Worm (Caenorhabditis elegans) whole organism, young adult: ENCODE results near the gene nhr-79.
A peak's percentile ranks its signal among the peaks of the same experiment; 100 is the strongest.

ENCODE experiments used
- B0019.2 ChIP-seq: fragments of 200-800 bp; sonication (Bioruptor generic); conservative IDR thresholded peaks from 2 replicates; pipeline ENCODE4 v1.3.6; 2022; ENCODE audit warnings: missing genetic modification reagents, missing genetic modification characterization, missing compliant biosample characterization
- B0261.1 ChIP-seq: sonication (generic microtip); optimal IDR thresholded peaks from 2 replicates; lab custom pipeline; 2016; ENCODE audit warnings: mild to moderate bottlenecking, missing genetic modification characterization, moderate library complexity, missing compliant biosample characterization
- B0336.3 ChIP-seq: fragments of 200-800 bp; sonication (Bioruptor generic); IDR thresholded peaks from 2 replicates; pipeline ENCODE4 v1.3.6; 2022; ENCODE audit warnings: missing genetic modification characterization, missing compliant biosample characterization
- F10E7.11 ChIP-seq: sonication (generic microtip); optimal IDR thresholded peaks from 2 replicates; lab custom pipeline; 2017; ENCODE audit warnings: mild to moderate bottlenecking, missing genetic modification characterization, moderate library complexity, missing compliant biosample characterization
- F22D6.2 ChIP-seq: sonication (generic microtip); optimal IDR thresholded peaks from 2 replicates; lab custom pipeline; 2016; ENCODE audit warnings: mild to moderate bottlenecking, missing genetic modification characterization, missing compliant biosample characterization
- F55B11.4 ChIP-seq: sonication (generic microtip); optimal IDR thresholded peaks from 2 replicates; lab custom pipeline; 2016; ENCODE audit warnings: missing compliant biosample characterization, missing genetic modification characterization, borderline replicate concordance; ENCODE audit not compliant: insufficient read depth
- Y56A3A.18 ChIP-seq: fragments of 200-800 bp; sonication (Bioruptor generic); IDR thresholded peaks from 2 replicates; pipeline ENCODE4 v1.3.6; 2022; ENCODE audit warnings: missing genetic modification reagents, missing genetic modification characterization, missing compliant biosample characterization
- Y95B8A.8 ChIP-seq: fragments of 200-800 bp; sonication (Bioruptor generic); IDR thresholded peaks from 2 replicates; pipeline ENCODE4 v1.3.6; 2022; ENCODE audit warnings: missing genetic modification reagents, missing genetic modification characterization, missing compliant biosample characterization
- ama-1 ChIP-seq, 3 experiments: fragments of 150-350 bp in 1 of 3; sonication (generic microtip) in 2 of 3; optimal IDR thresholded peaks; 2 replicates each; lab custom pipeline; 2014 to 2018; ENCODE audit warnings: missing biosample characterization in 2 of 3, missing genetic modification characterization in 2 of 3, missing genetic modification reagents in 2 of 3
- atf-7 ChIP-seq: sonication (generic microtip); optimal IDR thresholded peaks from 2 replicates; lab custom pipeline; 2017; ENCODE audit warnings: mild to moderate bottlenecking, missing genetic modification characterization, missing compliant biosample characterization
- athp-1 ChIP-seq: sonication (generic microtip); optimal IDR thresholded peaks from 2 replicates; lab custom pipeline; 2017; ENCODE audit warnings: mild to moderate bottlenecking, missing genetic modification characterization, missing compliant biosample characterization
- attf-5 ChIP-seq: fragments of 200-800 bp; sonication (Bioruptor generic); optimal IDR thresholded peaks from 2 replicates; lab custom pipeline; 2018; ENCODE audit warnings: mild to moderate bottlenecking, missing genetic modification characterization, missing compliant biosample characterization
- bed-1 ChIP-seq: fragments of 200-800 bp; sonication (Bioruptor generic); IDR thresholded peaks from 2 replicates; pipeline ENCODE4 v1.3.6; 2022; ENCODE audit warnings: missing genetic modification reagents, missing genetic modification characterization, missing compliant biosample characterization
- cebp-1 ChIP-seq, 2 experiments: fragments of 200-800 bp in 1 of 2; sonication (Bioruptor generic) in 1 of 2; sonication (generic microtip) in 1 of 2; IDR thresholded peaks in 1 of 2; optimal IDR thresholded peaks in 1 of 2; 2 replicates each; pipeline versions ENCODE4 v1.3.6 to Lab custom; 2017 to 2022; ENCODE audit warnings: missing compliant biosample characterization in 2 of 2, missing genetic modification characterization in 2 of 2, mild to moderate bottlenecking in 1 of 2, missing genetic modification reagents in 1 of 2, moderate library complexity in 1 of 2
- cebp-2 ChIP-seq: fragments of 200-800 bp; sonication (Bioruptor generic); IDR thresholded peaks from 2 replicates; pipeline ENCODE4 v1.3.6; 2022; ENCODE audit warnings: missing genetic modification characterization, missing compliant biosample characterization
- ceh-79 ChIP-seq: sonication (generic microtip); optimal IDR thresholded peaks from 2 replicates; lab custom pipeline; 2017; ENCODE audit warnings: mild to moderate bottlenecking, missing genetic modification characterization, missing compliant biosample characterization
- chd-7 ChIP-seq: sonication (generic microtip); optimal IDR thresholded peaks from 2 replicates; lab custom pipeline; 2016; ENCODE audit warnings: mild to moderate bottlenecking, missing genetic modification characterization, moderate library complexity, missing compliant biosample characterization
- die-1 ChIP-seq: sonication (generic microtip); optimal IDR thresholded peaks from 2 replicates; lab custom pipeline; 2016; ENCODE audit warnings: missing genotype, mild to moderate bottlenecking, missing genetic modification characterization, missing compliant biosample characterization
- dpl-1 ChIP-seq: fragments of 150-350 bp; optimal IDR thresholded peaks from 2 replicates; lab custom pipeline; 2014; ENCODE audit warnings: missing biosample characterization, missing genetic modification reagents, missing genetic modification characterization
- egrh-3 ChIP-seq: fragments of 200-800 bp; sonication (Bioruptor generic); IDR thresholded peaks from 2 replicates; pipeline ENCODE4 v1.3.6; 2022; ENCODE audit warnings: missing genetic modification reagents, missing genetic modification characterization, missing compliant biosample characterization
- hlh-26 ChIP-seq: fragments of 200-800 bp; sonication (Bioruptor generic); conservative IDR thresholded peaks from 2 replicates; pipeline ENCODE4 v1.3.6; 2022; ENCODE audit warnings: missing genetic modification reagents, missing genetic modification characterization, missing compliant biosample characterization
- let-607 ChIP-seq, 2 experiments: fragments of 200-800 bp in 1 of 2; sonication (Bioruptor generic) in 1 of 2; sonication (generic microtip) in 1 of 2; optimal IDR thresholded peaks; 2 replicates each; lab custom pipeline; 2016 to 2018; ENCODE audit warnings: mild to moderate bottlenecking in 2 of 2, missing compliant biosample characterization in 2 of 2, missing genetic modification characterization in 2 of 2, moderate library complexity in 2 of 2, missing genotype in 1 of 2
- lin-26 ChIP-seq: fragments of 200-800 bp; sonication (Bioruptor generic); IDR thresholded peaks from 2 replicates; pipeline ENCODE4 v1.3.6; 2022; ENCODE audit warnings: missing genetic modification reagents, missing genetic modification characterization, missing compliant biosample characterization
- lsl-1 ChIP-seq: fragments of 200-800 bp; sonication (Bioruptor generic); optimal IDR thresholded peaks from 2 replicates; lab custom pipeline; 2018; ENCODE audit warnings: mild to moderate bottlenecking, missing genetic modification characterization, moderate library complexity, missing compliant biosample characterization
- madf-3 ChIP-seq: fragments of 200-800 bp; sonication (Bioruptor generic); IDR thresholded peaks from 2 replicates; pipeline ENCODE4 v1.3.6; 2022; ENCODE audit warnings: missing genetic modification reagents, missing genetic modification characterization, missing compliant biosample characterization
- madf-6 ChIP-seq: fragments of 200-800 bp; sonication (Bioruptor generic); IDR thresholded peaks from 2 replicates; pipeline ENCODE4 v1.3.6; 2022; ENCODE audit warnings: missing genetic modification reagents, missing genetic modification characterization, missing compliant biosample characterization
- nhr-120 ChIP-seq: fragments of 200-800 bp; sonication (Bioruptor generic); IDR thresholded peaks from 2 replicates; pipeline ENCODE4 v1.3.6; 2022; ENCODE audit warnings: missing genetic modification characterization, missing compliant biosample characterization
- nhr-80 ChIP-seq: sonication (generic microtip); optimal IDR thresholded peaks from 2 replicates; lab custom pipeline; 2016; ENCODE audit warnings: missing genetic modification characterization, missing compliant biosample characterization
- pha-4 ChIP-seq: fragments of 150-350 bp; sonication (generic microtip); optimal IDR thresholded peaks from 2 replicates; lab custom pipeline; 2014; ENCODE audit warnings: missing biosample characterization, missing genetic modification reagents, missing genetic modification characterization
- rcor-1 ChIP-seq: fragments of 200-800 bp; sonication (Bioruptor generic); IDR thresholded peaks from 2 replicates; pipeline ENCODE4 v1.3.6; 2022; ENCODE audit warnings: missing genetic modification reagents, missing genetic modification characterization, missing compliant biosample characterization
- sea-2 ChIP-seq: fragments of 200-800 bp; sonication (Bioruptor generic); IDR thresholded peaks from 2 replicates; pipeline ENCODE4 v1.3.6; 2022; ENCODE audit warnings: missing genetic modification characterization, missing compliant biosample characterization
- sptf-2 ChIP-seq: fragments of 200-800 bp; sonication (Bioruptor generic); optimal IDR thresholded peaks from 2 replicates; lab custom pipeline; 2018; ENCODE audit warnings: mild to moderate bottlenecking, missing genetic modification characterization, missing compliant biosample characterization
- tbx-9 ChIP-seq: sonication (generic microtip); optimal IDR thresholded peaks from 2 replicates; lab custom pipeline; 2016; ENCODE audit warnings: borderline replicate concordance, missing genetic modification characterization, inconsistent platforms, missing compliant biosample characterization
- unc-130 ChIP-seq: sonication (generic microtip); optimal IDR thresholded peaks from 2 replicates; lab custom pipeline; 2016; ENCODE audit warnings: missing genetic modification reagents, missing genetic modification characterization, missing compliant biosample characterization
- unc-62 ChIP-seq: fragments of 150-350 bp; optimal IDR thresholded peaks from 2 replicates; lab custom pipeline; 2014; ENCODE audit warnings: missing biosample characterization, missing genetic modification reagents, missing genetic modification characterization
- zfh-2 ChIP-seq: fragments of 200-800 bp; sonication (Bioruptor generic); conservative IDR thresholded peaks from 2 replicates; pipeline ENCODE4 v1.3.6; 2022; ENCODE audit warnings: missing genetic modification reagents, missing genetic modification characterization, missing compliant biosample characterization
- ztf-18 ChIP-seq: sonication (generic microtip); optimal IDR thresholded peaks from 2 replicates; lab custom pipeline; 2016; ENCODE audit warnings: missing genotype, mild to moderate bottlenecking, missing genetic modification characterization, missing compliant biosample characterization
- ztf-26 ChIP-seq: sonication (generic microtip); optimal IDR thresholded peaks from 2 replicates; lab custom pipeline; 2017; ENCODE audit warnings: missing genetic modification characterization, missing compliant biosample characterization

The nhr-79 gene

ce11 chrV:19228958-19229357 lies 17.3 kb upstream of the nhr-79 start:
- TF ChIP-seq zfh-2 (GFP tag; lab: Robert Waterston, UW) (peak; percentile 39; the same call in 1 of the 2 replicates), egrh-3 (GFP tag; lab: Robert Waterston, UW) (peak; percentile 95)

ce11 chrV:19217675-19218074 lies 6.0 kb upstream of the nhr-79 start, which contains the start of gene oac-49:
Gene oac-49, plus strand, starts transcription at chrV:19217975.
- TF ChIP-seq athp-1, result no peak
- TF ChIP-seq bed-1 (GFP tag; lab: Robert Waterston, UW), result no peak
- no peak for TF ChIP-seq madf-6
- TF ChIP-seq atf-7, result no peak
- TF ChIP-seq ceh-79 (tag; lab: Kevin White, UChicago), result no peak
- TF ChIP-seq egrh-3 (GFP tag; lab: Robert Waterston, UW), result no peak
- TF ChIP-seq unc-62 (GFP tag; lab: Kevin White, UChicago), result no peak
- TF ChIP-seq F10E7.11, result no peak

- TF ChIP-seq tbx-9 (tag; lab: Kevin White, UChicago), result no peak
- TF ChIP-seq Y95B8A.8 (GFP tag; lab: Robert Waterston, UW), result no peak
- no peak for TF ChIP-seq F55B11.4 (tag; lab: Kevin White, UChicago)
- no peak for TF ChIP-seq nhr-120 (GFP tag; lab: Robert Waterston, UW)
- no peak for TF ChIP-seq B0336.3 (GFP tag; lab: Robert Waterston, UW)
- TF ChIP-seq lsl-1, result no peak
- TF ChIP-seq dpl-1 (GFP tag; lab: Kevin White, UChicago), result no peak
- TF ChIP-seq die-1 (tag; lab: Kevin White, UChicago), result no peak
- TF ChIP-seq ceh-79 (tag; lab: Kevin White, UChicago), result no peak
Measured at ce11 chrV:19217104-19217503, 5.4 kb upstream of the nhr-79 start, which contains the start of gene srr-2. Gene srr-2, minus strand, starts transcription at chrV:19217176.

- TF ChIP-seq die-1 (tag; lab: Kevin White, UChicago) (no peak), nhr-80 (tag; lab: Kevin White, UChicago) (peak; percentile 77), attf-5 (GFP tag; lab: Kevin White, UChicago) (peak; percentile 1), ztf-18 (tag; lab: Kevin White, UChicago) (peak; percentile 82), F22D6.2 (tag; lab: Kevin White, UChicago) (peak; percentile 92)
Measured at ce11 chrV:19212354-19212753, 659 bp upstream of the nhr-79 start.

- TF ChIP-seq let-607 (tag; optimal IDR thresholded peaks at IDR 0.05; lab: Kevin White, UChicago) (peak; percentile 42 to 71), cebp-1 (GFP tag; IDR thresholded peaks at IDR 0.05; lab: Robert Waterston, UW) (no peak), cebp-1 (tag; optimal IDR thresholded peaks at IDR 0.05; lab: Kevin White, UChicago) (no peak), nhr-80 (tag; lab: Kevin White, UChicago) (peak; percentile 85), hlh-26 (GFP tag; lab: Robert Waterston, UW) (no peak), cebp-2 (GFP tag; lab: Robert Waterston, UW) (0 out of 2 replicates have a peak, but pooled peaks have one; percentile 20), athp-1 (no peak)
Measured at ce11 chrV:19206911-19207310, 4.8 kb downstream of the nhr-79 start.

ce11 chrV:19205450-19205849 lies 6.2 kb downstream of the nhr-79 start:
- no peak for TF ChIP-seq attf-5 (GFP tag; lab: Kevin White, UChicago)
- no peak for TF ChIP-seq Y95B8A.8 (GFP tag; lab: Robert Waterston, UW)
- TF ChIP-seq Y56A3A.18 (GFP tag; lab: Robert Waterston, UW), result no peak
- no peak for TF ChIP-seq lin-26 (GFP tag; lab: Robert Waterston, UW)
- TF ChIP-seq ztf-26, result no peak
- TF ChIP-seq rcor-1 (GFP tag; lab: Robert Waterston, UW), result no peak
- TF ChIP-seq madf-3 (GFP tag; lab: Robert Waterston, UW), result no peak
- TF ChIP-seq ztf-18 (tag; lab: Kevin White, UChicago), result no peak
- no peak for TF ChIP-seq ama-1 (optimal IDR thresholded peaks at IDR 0.05; lab: Kevin White, UChicago)
- no peak for TF ChIP-seq ama-1 (GFP tag; optimal IDR thresholded peaks at IDR 0.05; lab: Kevin White, UChicago)
- TF ChIP-seq B0019.2 (GFP tag; lab: Robert Waterston, UW), result no peak
- no peak for TF ChIP-seq chd-7
- no peak for TF ChIP-seq B0261.1
- TF ChIP-seq sea-2 (GFP tag; lab: Robert Waterston, UW), result no peak
- no peak for TF ChIP-seq ceh-79 (tag; lab: Kevin White, UChicago)
- no peak for TF ChIP-seq unc-130 (GFP tag; lab: Kevin White, UChicago)
- no peak for TF ChIP-seq pha-4 (tag; lab: Kevin White, UChicago)
- TF ChIP-seq bed-1 (GFP tag; lab: Robert Waterston, UW), result no peak
- no peak for TF ChIP-seq sptf-2 (GFP tag; lab: Kevin White, UChicago)
